Fruit fly (Drosophila melanogaster) whole organism, prepupa: ENCODE measurements around the gene CG2157.

Experiments
- CG10669 ChIP-seq: fragments of 200-800 bp; sonication (Bioruptor generic); optimal IDR thresholded peaks from 3 replicates; lab custom pipeline; 2018; ENCODE audit warnings: missing biosample characterization, mild to moderate bottlenecking, missing genetic modification characterization, moderate library complexity
- CG11762 ChIP-seq: fragments of 200-800 bp; sonication (Bioruptor generic); optimal IDR thresholded peaks from 3 replicates; lab custom pipeline; 2016; ENCODE audit warnings: missing biosample characterization, missing genetic modification characterization; ENCODE audit not compliant: insufficient read depth
- CG15336 ChIP-seq: fragments of 200-800 bp; sonication (Bioruptor generic); IDR thresholded peaks from 2 replicates; pipeline ENCODE4 v1.3.6; 2022; ENCODE audit warnings: missing biosample characterization, missing genetic modification characterization
- CG1621 ChIP-seq: fragments of 200-800 bp; sonication (Bioruptor generic); optimal IDR thresholded peaks from 3 replicates; lab custom pipeline; 2018; ENCODE audit warnings: missing biosample characterization, mild to moderate bottlenecking, missing genetic modification characterization
- CG3919 ChIP-seq: fragments of 200-800 bp; sonication (Bioruptor generic); optimal IDR thresholded peaks from 3 replicates; lab custom pipeline; 2016; ENCODE audit warnings: missing biosample characterization, missing genetic modification characterization
- CG6276 ChIP-seq: fragments of 200-800 bp; sonication (Bioruptor generic); optimal IDR thresholded peaks from 2 replicates; lab custom pipeline; 2017; ENCODE audit warnings: missing biosample characterization, mild to moderate bottlenecking, missing genetic modification characterization
- CG6792 ChIP-seq: fragments of 200-800 bp; sonication (Bioruptor generic); optimal IDR thresholded peaks from 3 replicates; lab custom pipeline; 2016; ENCODE audit warnings: missing biosample characterization, missing genetic modification characterization
- CG6808 ChIP-seq: fragments of 200-800 bp; sonication (Bioruptor generic); optimal IDR thresholded peaks from 3 replicates; lab custom pipeline; 2017; ENCODE audit warnings: missing biosample characterization, missing genetic modification characterization, mild to moderate bottlenecking, moderate library complexity, missing genetic modification reagents
- CG6854 ChIP-seq: fragments of 200-800 bp; sonication (Bioruptor generic); optimal IDR thresholded peaks from 2 replicates; lab custom pipeline; 2017; ENCODE audit warnings: missing biosample characterization, mild to moderate bottlenecking, missing genetic modification characterization
- CG7368 ChIP-seq: fragments of 200-800 bp; sonication (Bioruptor generic); optimal IDR thresholded peaks from 3 replicates; lab custom pipeline; 2016; ENCODE audit warnings: missing biosample characterization, missing genetic modification characterization
- CG8632 ChIP-seq: fragments of 200-800 bp; sonication (Bioruptor generic); optimal IDR thresholded peaks from 3 replicates; lab custom pipeline; 2016; ENCODE audit warnings: missing biosample characterization, missing genetic modification characterization
- CG9139 ChIP-seq: fragments of 200-800 bp; sonication (Bioruptor generic); optimal IDR thresholded peaks from 3 replicates; lab custom pipeline; 2017; ENCODE audit warnings: missing biosample characterization, mild to moderate bottlenecking, missing genetic modification characterization
- Ets96B ChIP-seq: fragments of 200-800 bp; optimal IDR thresholded peaks from 2 replicates; lab custom pipeline; 2019; ENCODE audit warnings: missing biosample characterization, mild to moderate bottlenecking, missing genetic modification characterization, moderate library complexity
- Lpt ChIP-seq: fragments of 200-800 bp; sonication (Bioruptor generic); optimal IDR thresholded peaks from 3 replicates; lab custom pipeline; 2016; ENCODE audit warnings: missing biosample characterization, missing genetic modification characterization
- Met ChIP-seq: fragments of 200-800 bp; sonication (Bioruptor generic); optimal IDR thresholded peaks from 3 replicates; lab custom pipeline; 2016; ENCODE audit warnings: missing biosample characterization, missing genetic modification characterization
- Sox14 ChIP-seq: fragments of 200-800 bp; sonication (Bioruptor generic); optimal IDR thresholded peaks from 3 replicates; lab custom pipeline; 2016; ENCODE audit warnings: missing biosample characterization, missing genetic modification characterization
- Sox15 ChIP-seq: fragments of 200-800 bp; sonication (Bioruptor generic); optimal IDR thresholded peaks from 3 replicates; lab custom pipeline; 2016; ENCODE audit warnings: missing biosample characterization, missing genetic modification characterization
- dac ChIP-seq: fragments of 200-800 bp; sonication (Bioruptor generic); optimal IDR thresholded peaks from 2 replicates; lab custom pipeline; 2017; ENCODE audit warnings: missing biosample characterization, mild to moderate bottlenecking, missing genetic modification characterization
- dsx ChIP-seq: fragments of 200-800 bp; optimal IDR thresholded peaks from 3 replicates; lab custom pipeline; 2019; ENCODE audit warnings: missing biosample characterization, mild to moderate bottlenecking, missing genetic modification characterization, moderate library complexity; ENCODE audit not compliant: poor library complexity, severe bottlenecking
- fd59A ChIP-seq: fragments of 200-800 bp; sonication (Bioruptor generic); optimal IDR thresholded peaks from 2 replicates; lab custom pipeline; 2017; ENCODE audit warnings: missing biosample characterization, mild to moderate bottlenecking, missing genetic modification characterization, missing genetic modification reagents
- fkh ChIP-seq: fragments of 200-800 bp; sonication (Bioruptor generic); optimal IDR thresholded peaks from 3 replicates; lab custom pipeline; 2017; ENCODE audit warnings: missing biosample characterization, mild to moderate bottlenecking, missing genetic modification characterization, moderate library complexity
- lz ChIP-seq: fragments of 200-800 bp; sonication (Bioruptor generic); optimal IDR thresholded peaks from 3 replicates; lab custom pipeline; 2016; ENCODE audit warnings: missing biosample characterization, missing genetic modification characterization
- pdm3 ChIP-seq: fragments of 200-800 bp; sonication (Bioruptor generic); optimal IDR thresholded peaks from 3 replicates; lab custom pipeline; 2016; ENCODE audit warnings: missing biosample characterization, missing genetic modification characterization
- salr ChIP-seq, 2 experiments: fragments of 200-800 bp; sonication (Bioruptor generic); optimal IDR thresholded peaks; 3 replicates each; lab custom pipeline; 2016 to 2018; ENCODE audit warnings: missing biosample characterization in 2 of 2, missing genetic modification characterization in 2 of 2, mild to moderate bottlenecking in 1 of 2
- spab ChIP-seq: fragments of 200-800 bp; sonication (Bioruptor generic); optimal IDR thresholded peaks from 2 replicates; lab custom pipeline; 2017; ENCODE audit warnings: missing biosample characterization, mild to moderate bottlenecking, missing genetic modification characterization, missing genetic modification reagents
- ss ChIP-seq, 2 experiments: fragments of 200-800 bp; sonication (Bioruptor generic); optimal IDR thresholded peaks; 2 replicates in 1 of 2; 3 replicates in 1 of 2; lab custom pipeline; 2017 to 2018; ENCODE audit warnings: mild to moderate bottlenecking in 2 of 2, missing biosample characterization in 2 of 2, missing genetic modification characterization in 2 of 2, moderate library complexity in 1 of 2
- svp ChIP-seq: fragments of 200-800 bp; sonication (Bioruptor generic); peaks from one replicate; lab custom pipeline; 2016; ENCODE audit warnings: missing biosample characterization, missing genetic modification characterization

The CG2157 gene

dm6 chrX:10869045-10869444 is at the start of gene CG2157:
CG2157 (plus strand) TSS chrX:10869284.
- no peak for TF ChIP-seq fd59A
- TF ChIP-seq CG8632 (GFP tag; lab: Kevin White, UChicago): no peak
- no peak for TF ChIP-seq CG10669 (GFP tag; lab: Kevin White, UChicago)
- TF ChIP-seq CG6792: no peak
- no peak for TF ChIP-seq dsx (GFP tag; lab: Kevin White, UChicago)

- TF ChIP-seq CG11762 (GFP tag; lab: Kevin White, UChicago) (no peak), CG8632 (GFP tag; lab: Kevin White, UChicago) (no peak), ss (GFP tag; optimal IDR thresholded peaks at IDR 0.05; lab: Kevin White, UChicago) (peak in 1 of 2 experiments; percentile 73), spab (GFP tag; lab: Kevin White, UChicago) (no peak), CG6854 (GFP tag; lab: Kevin White, UChicago) (no peak), CG9139 (GFP tag; lab: Kevin White, UChicago) (no peak), dsx (GFP tag; lab: Kevin White, UChicago) (peak; percentile 88), salr (GFP tag; optimal IDR thresholded peaks at IDR 0.05; lab: Kevin White, UChicago) (no peak), fkh (GFP tag; lab: Kevin White, UChicago) (no peak)
- TF ChIP-seq, all 60 proteins: peak for 2
Observed at dm6 chrX:10820741-10821140, 48.3 kb upstream of the CG2157 start.

DNA sequence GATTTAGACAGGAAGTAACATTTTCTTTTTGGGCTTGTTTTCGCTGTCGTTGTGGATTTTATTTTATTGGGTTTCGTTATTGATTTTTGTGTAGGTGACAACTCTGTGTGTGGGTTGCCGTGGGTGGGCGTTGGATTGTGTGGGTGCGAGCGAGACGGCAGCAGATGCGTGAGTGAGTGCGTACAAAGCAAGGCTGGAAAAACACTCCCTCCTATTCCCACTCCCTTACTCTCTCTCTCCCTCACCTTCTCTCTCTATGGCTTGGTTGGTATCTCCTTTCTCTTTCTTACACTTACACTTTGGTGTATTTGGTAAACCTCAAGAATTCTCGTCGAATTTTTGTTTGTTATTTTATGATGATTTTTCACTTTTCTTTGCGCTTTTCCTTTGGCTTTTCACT is 47.0 kb upstream of the CG2157 start:
- TF ChIP-seq fkh (GFP tag; lab: Kevin White, UChicago) (peak; percentile 28), CG3919 (GFP tag; lab: Kevin White, UChicago) (no peak)

DNA sequence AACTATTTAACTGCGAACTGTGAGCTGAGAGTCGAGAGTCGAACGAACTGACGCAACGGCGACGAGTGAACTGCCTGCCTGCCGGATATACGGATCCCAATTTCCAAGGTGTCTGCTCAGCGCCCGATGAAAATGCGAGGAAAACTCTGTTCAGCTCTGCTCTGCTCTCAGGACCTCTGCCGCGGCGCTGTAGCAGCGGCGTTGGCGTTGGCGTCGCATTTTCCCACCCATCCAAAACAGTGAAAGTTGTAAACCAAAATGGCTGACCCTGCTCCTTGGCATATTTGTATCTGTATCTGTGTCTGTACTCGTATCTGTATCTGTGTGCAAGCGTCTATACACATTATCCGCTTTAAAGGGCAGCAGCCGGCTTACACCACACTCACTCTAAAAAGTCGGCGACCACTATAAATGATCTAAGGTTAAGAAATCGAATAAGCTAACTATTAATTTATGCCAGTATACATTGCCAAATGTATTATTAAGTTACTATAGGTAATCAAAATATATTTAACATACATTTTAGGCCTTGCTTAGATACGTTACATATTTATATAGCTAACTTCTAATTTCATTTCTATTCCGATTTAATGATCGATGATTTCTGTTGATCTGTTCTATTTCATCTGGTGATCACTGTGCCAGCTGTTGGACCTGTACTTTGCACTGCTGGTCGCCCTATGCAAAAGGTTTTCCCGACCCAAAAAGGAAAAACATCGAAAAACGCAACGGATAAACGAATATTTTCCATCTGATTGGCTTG is 46.2 kb upstream of the CG2157 start:
- TF ChIP-seq svp (GFP tag; lab: Kevin White, UChicago) (peak; percentile 21), CG7368 (GFP tag; lab: Kevin White, UChicago) (no peak), CG8632 (GFP tag; lab: Kevin White, UChicago) (no peak), CG11762 (GFP tag; lab: Kevin White, UChicago) (no peak), dac (GFP tag; lab: Kevin White, UChicago) (no peak)

DNA sequence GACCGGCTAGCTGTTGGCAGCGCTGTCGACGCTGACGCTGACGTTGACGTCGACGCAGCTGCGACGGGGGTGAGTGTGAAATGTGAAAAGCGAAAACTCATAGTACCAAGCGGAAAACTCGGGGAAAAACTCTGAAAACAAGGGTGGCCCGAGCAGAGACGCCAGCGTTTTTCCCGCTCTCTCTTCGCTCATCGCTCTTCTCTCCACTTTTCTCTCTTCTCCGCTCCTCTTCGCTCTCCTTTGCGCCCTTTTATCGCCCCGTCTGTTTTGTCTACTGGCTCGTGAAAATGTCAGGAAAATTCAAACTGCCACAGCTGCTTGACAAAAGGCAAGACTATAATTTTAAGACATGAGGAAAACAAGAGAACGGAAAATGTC is 45.7 kb upstream of the CG2157 start:
- no peak for TF ChIP-seq CG6276 (GFP tag; lab: Kevin White, UChicago)
- no peak for TF ChIP-seq fkh (GFP tag; lab: Kevin White, UChicago)
- no peak for TF ChIP-seq Ets96B (tag; lab: Kevin White, UChicago)
- TF ChIP-seq Sox14 (GFP tag; lab: Kevin White, UChicago): no peak
- no peak for TF ChIP-seq Lpt (GFP tag; lab: Kevin White, UChicago)
- no peak for TF ChIP-seq CG7368 (GFP tag; lab: Kevin White, UChicago)
- no peak for TF ChIP-seq CG11762 (GFP tag; lab: Kevin White, UChicago)
- TF ChIP-seq lz (GFP tag; lab: Kevin White, UChicago): no peak
- no peak for TF ChIP-seq spab (GFP tag; lab: Kevin White, UChicago)
- TF ChIP-seq svp (GFP tag; lab: Kevin White, UChicago): no peak

- TF ChIP-seq Sox14 (GFP tag; lab: Kevin White, UChicago) (no peak), Lpt (GFP tag; lab: Kevin White, UChicago) (no peak), CG15336 (no peak), pdm3 (GFP tag; lab: Kevin White, UChicago) (no peak), Sox15 (GFP tag; lab: Kevin White, UChicago) (no peak), ss (GFP tag; optimal IDR thresholded peaks at IDR 0.05; lab: Kevin White, UChicago) (no peak), CG3919 (GFP tag; lab: Kevin White, UChicago) (no peak), CG6808 (GFP tag; lab: Kevin White, UChicago) (no peak), lz (GFP tag; lab: Kevin White, UChicago) (no peak), Met (GFP tag; lab: Kevin White, UChicago) (no peak), CG1621 (tag; lab: Kevin White, UChicago) (no peak)
Observed at dm6 chrX:10824227-10824702, 44.8 kb upstream of the CG2157 start, which contains the start of gene Imp. Imp (minus strand) TSS chrX:10824277.
